Fruit fly (Drosophila melanogaster) whole organism, embryonic: Measurements from ENCODE around the gene Takl1.

Experiments used
- Ada2b ChIP-seq: fragments of 200-800 bp; sonication (Bioruptor generic); IDR thresholded peaks from 2 replicates; pipeline ENCODE4 v1.3.6; 2022; ENCODE audit warnings: missing biosample characterization, missing genetic modification characterization
- BtbVII ChIP-seq: fragments of 200-800 bp; sonication (Bioruptor generic); optimal IDR thresholded peaks from 3 replicates; lab custom pipeline; 2017; ENCODE audit warnings: missing biosample characterization, mild to moderate bottlenecking, missing genetic modification characterization
- CG10147 ChIP-seq: fragments of 200-800 bp; sonication (Bioruptor generic); optimal IDR thresholded peaks from 2 replicates; lab custom pipeline; 2019; ENCODE audit warnings: missing biosample characterization, mild to moderate bottlenecking, missing genetic modification characterization, moderate library complexity
- CG1024 ChIP-seq: fragments of 200-800 bp; sonication (Bioruptor generic); IDR thresholded peaks from 2 replicates; pipeline ENCODE4 v1.3.6; 2022; ENCODE audit warnings: missing biosample characterization, missing genetic modification characterization
- CG11560 ChIP-seq: fragments of 200-800 bp; sonication (Bioruptor generic); IDR thresholded peaks from 3 replicates; pipeline ENCODE4 v1.3.6; 2022; ENCODE audit warnings: missing biosample characterization, missing genetic modification characterization
- CG1233 ChIP-seq: fragments of 200-800 bp; sonication (Bioruptor generic); optimal IDR thresholded peaks from 4 replicates; lab custom pipeline; 2018; ENCODE audit warnings: missing biosample characterization, mild to moderate bottlenecking, missing genetic modification characterization
- CG12942 ChIP-seq: fragments of 200-800 bp; sonication (Bioruptor generic); optimal IDR thresholded peaks from 3 replicates; lab custom pipeline; 2016; ENCODE audit warnings: missing biosample characterization, missing genetic modification characterization
- CG14441 ChIP-seq: fragments of 200-800 bp; sonication (Bioruptor generic); IDR thresholded peaks from 2 replicates; pipeline ENCODE4 v1.3.6; 2022; ENCODE audit warnings: missing biosample characterization, missing genetic modification characterization
- CG15514 ChIP-seq: fragments of 200-800 bp; sonication (Bioruptor generic); optimal IDR thresholded peaks from 3 replicates; lab custom pipeline; 2017; ENCODE audit warnings: missing biosample characterization, missing genetic modification characterization, mild to moderate bottlenecking, moderate library complexity, missing genetic modification reagents
- CG17912 ChIP-seq: fragments of 200-800 bp; sonication (Bioruptor generic); optimal IDR thresholded peaks from 2 replicates; lab custom pipeline; 2018; ENCODE audit warnings: missing biosample characterization, mild to moderate bottlenecking, missing genetic modification characterization
- CG2116 ChIP-seq: fragments of 200-800 bp; sonication (Bioruptor generic); optimal IDR thresholded peaks from 3 replicates; lab custom pipeline; 2018; ENCODE audit warnings: missing biosample characterization, mild to moderate bottlenecking, missing genetic modification characterization
- CG30403 ChIP-seq: fragments of 200-800 bp; sonication (Bioruptor generic); optimal IDR thresholded peaks from 3 replicates; lab custom pipeline; 2016; ENCODE audit warnings: missing biosample characterization, missing genetic modification characterization
- CG31365 ChIP-seq: fragments of 200-800 bp; sonication (Bioruptor generic); optimal IDR thresholded peaks from 2 replicates; lab custom pipeline; 2018; ENCODE audit warnings: missing biosample characterization, mild to moderate bottlenecking, missing genetic modification characterization
- CG42726 ChIP-seq: fragments of 200-800 bp; sonication (Bioruptor generic); IDR thresholded peaks from 2 replicates; pipeline ENCODE4 v1.3.6; 2022; ENCODE audit warnings: missing biosample characterization, missing genetic modification characterization; ENCODE audit not compliant: partially characterized antibody
- CG4282 ChIP-seq: fragments of 200-800 bp; sonication (Bioruptor generic); optimal IDR thresholded peaks from 2 replicates; lab custom pipeline; 2016; ENCODE audit warnings: missing biosample characterization, missing genetic modification characterization
- CG5953 ChIP-seq: fragments of 200-800 bp; sonication (Bioruptor generic); IDR thresholded peaks from 2 replicates; pipeline ENCODE4 v1.3.6; 2022; ENCODE audit warnings: missing biosample characterization, missing genetic modification characterization
- CG6254 ChIP-seq: fragments of 200-800 bp; sonication (Bioruptor generic); optimal IDR thresholded peaks from 3 replicates; lab custom pipeline; 2017; ENCODE audit warnings: mild to moderate bottlenecking, missing biosample characterization, missing genetic modification reagents, missing genetic modification characterization
- CG7372 ChIP-seq: fragments of 200-800 bp; sonication (Bioruptor generic); IDR thresholded peaks from 2 replicates; pipeline ENCODE4 v1.3.6; 2022; ENCODE audit warnings: missing biosample characterization, missing genetic modification characterization
- CG7786 ChIP-seq: fragments of 200-800 bp; sonication (Bioruptor generic); optimal IDR thresholded peaks from 2 replicates; lab custom pipeline; 2016; ENCODE audit warnings: missing biosample characterization, missing genetic modification characterization
- CG7839 ChIP-seq: fragments of 200-800 bp; sonication (Bioruptor generic); optimal IDR thresholded peaks from 3 replicates; lab custom pipeline; 2018; ENCODE audit warnings: missing biosample characterization, mild to moderate bottlenecking, missing genetic modification characterization, moderate library complexity
- CG7928 ChIP-seq: fragments of 200-800 bp; sonication (Bioruptor generic); optimal IDR thresholded peaks from 2 replicates; lab custom pipeline; 2017; ENCODE audit warnings: missing biosample characterization, mild to moderate bottlenecking, missing genetic modification characterization
- D19B ChIP-seq: fragments of 200-800 bp; sonication (Bioruptor generic); optimal IDR thresholded peaks from 2 replicates; lab custom pipeline; 2017; ENCODE audit warnings: missing biosample characterization, mild to moderate bottlenecking, missing genetic modification characterization
- Dfd ChIP-seq, 2 experiments: fragments of >200 bp; optimal IDR thresholded peaks; 2 replicates each; lab custom pipeline; 2017; ENCODE audit warnings: missing biosample characterization in 2 of 2, missing genetic modification characterization in 2 of 2
- Hand ChIP-seq: fragments of 200-800 bp; sonication (Bioruptor generic); optimal IDR thresholded peaks from 2 replicates; lab custom pipeline; 2017; ENCODE audit warnings: mild to moderate bottlenecking, missing biosample characterization, missing genetic modification reagents, missing genetic modification characterization
- Hr3 ChIP-seq: fragments of 200-800 bp; sonication (Bioruptor generic); optimal IDR thresholded peaks from 3 replicates; lab custom pipeline; 2016; ENCODE audit warnings: missing biosample characterization, missing genetic modification characterization
- Hr51 ChIP-seq, 2 experiments: fragments of 200-800 bp; sonication (Bioruptor generic); optimal IDR thresholded peaks; 2 replicates in 1 of 2; 3 replicates in 1 of 2; lab custom pipeline; 2016 to 2018; ENCODE audit warnings: missing biosample characterization in 2 of 2, missing genetic modification characterization in 2 of 2, mild to moderate bottlenecking in 1 of 2, moderate library complexity in 1 of 2
- Lpt ChIP-seq: fragments of >200 bp; optimal IDR thresholded peaks from 2 replicates; lab custom pipeline; 2018; ENCODE audit warnings: missing biosample characterization, missing genetic modification characterization
- MBD-R2 ChIP-seq: fragments of 200-800 bp; sonication (Bioruptor generic); IDR thresholded peaks from 2 replicates; pipeline ENCODE4 v1.3.6; 2022; ENCODE audit warnings: missing biosample characterization, missing genetic modification characterization
- MTF-1 ChIP-seq: fragments of 200-800 bp; sonication (Bioruptor generic); optimal IDR thresholded peaks from 2 replicates; lab custom pipeline; 2018; ENCODE audit warnings: missing biosample characterization, mild to moderate bottlenecking, missing genetic modification characterization, borderline replicate concordance
- Side ChIP-seq: fragments of 200-800 bp; sonication (Bioruptor generic); optimal IDR thresholded peaks from 2 replicates; lab custom pipeline; 2016; ENCODE audit warnings: missing biosample characterization, missing genetic modification characterization
- Six4 ChIP-seq: fragments of 200-800 bp; sonication (Bioruptor generic); optimal IDR thresholded peaks from 2 replicates; lab custom pipeline; 2016; ENCODE audit warnings: missing biosample characterization, missing genetic modification characterization
- TFAM ChIP-seq: fragments of 200-800 bp; sonication (Bioruptor generic); optimal IDR thresholded peaks from 2 replicates; lab custom pipeline; 2017; ENCODE audit warnings: missing biosample characterization, missing genetic modification characterization, inconsistent platforms
- Xrp1 ChIP-seq: fragments of 200-800 bp; sonication (Bioruptor generic); IDR thresholded peaks from 2 replicates; pipeline ENCODE4 v1.3.6; 2022; ENCODE audit warnings: missing biosample characterization, missing genetic modification characterization
- chinmo ChIP-seq: fragments of 200-800 bp; sonication (Bioruptor generic); IDR thresholded peaks from 4 replicates; pipeline ENCODE4 v1.3.6; 2022; ENCODE audit warnings: missing biosample characterization, missing genetic modification characterization; ENCODE audit not compliant: partially characterized antibody
- crp ChIP-seq, 2 experiments: fragments of 200-800 bp; sonication (Bioruptor generic); optimal IDR thresholded peaks; 2 replicates in 1 of 2; 3 replicates in 1 of 2; lab custom pipeline; 2017; ENCODE audit warnings: missing biosample characterization in 2 of 2, missing genetic modification characterization in 2 of 2, mild to moderate bottlenecking in 1 of 2, moderate library complexity in 1 of 2
- fd3F ChIP-seq: fragments of 200-800 bp; sonication (Bioruptor generic); optimal IDR thresholded peaks from 2 replicates; lab custom pipeline; 2018; ENCODE audit warnings: missing biosample characterization, mild to moderate bottlenecking, missing genetic modification characterization, moderate library complexity
- grn ChIP-seq: fragments of 200-800 bp; sonication (Bioruptor generic); optimal IDR thresholded peaks from 3 replicates; lab custom pipeline; 2017; ENCODE audit warnings: missing biosample characterization, missing genetic modification characterization
- h ChIP-seq: fragments of >200 bp; optimal IDR thresholded peaks from 2 replicates; lab custom pipeline; 2017
- hbn ChIP-seq: fragments of 200-800 bp; sonication (Bioruptor generic); IDR thresholded peaks from 2 replicates; pipeline ENCODE4 v1.3.6; 2022; ENCODE audit warnings: missing biosample characterization, missing genetic modification characterization; ENCODE audit not compliant: partially characterized antibody
- jumu ChIP-seq: fragments of 200-800 bp; sonication (Bioruptor generic); optimal IDR thresholded peaks from 3 replicates; lab custom pipeline; 2016; ENCODE audit warnings: missing biosample characterization, missing genetic modification characterization
- lbe ChIP-seq: fragments of 200-800 bp; sonication (Bioruptor generic); optimal IDR thresholded peaks from 2 replicates; lab custom pipeline; 2016; ENCODE audit warnings: missing biosample characterization, mild to moderate bottlenecking, missing genetic modification characterization
- oc ChIP-seq: fragments of 200-800 bp; sonication (Bioruptor generic); optimal IDR thresholded peaks from 2 replicates; lab custom pipeline; 2018; ENCODE audit warnings: missing biosample characterization, mild to moderate bottlenecking, missing genetic modification characterization, moderate library complexity
- pros ChIP-seq: fragments of 200-800 bp; sonication (Bioruptor generic); optimal IDR thresholded peaks from 3 replicates; lab custom pipeline; 2019; ENCODE audit warnings: missing biosample characterization, mild to moderate bottlenecking, missing genetic modification characterization, moderate library complexity
- pum ChIP-seq: fragments of 200-800 bp; sonication (Bioruptor generic); optimal IDR thresholded peaks from 2 replicates; lab custom pipeline; 2016; ENCODE audit warnings: missing biosample characterization, missing genetic modification characterization
- schlank ChIP-seq: fragments of 200-800 bp; sonication (Bioruptor generic); optimal IDR thresholded peaks from 2 replicates; lab custom pipeline; 2018; ENCODE audit warnings: missing biosample characterization, mild to moderate bottlenecking, missing genetic modification characterization
- slou ChIP-seq: fragments of 200-800 bp; sonication (Bioruptor generic); optimal IDR thresholded peaks from 3 replicates; lab custom pipeline; 2016; ENCODE audit warnings: missing biosample characterization, missing genetic modification characterization
- ssp ChIP-seq: fragments of 200-800 bp; sonication (Bioruptor generic); IDR thresholded peaks from 2 replicates; pipeline ENCODE4 v1.3.6; 2022; ENCODE audit warnings: missing biosample characterization, missing genetic modification characterization
- twi ChIP-seq: fragments of 200-800 bp; optimal IDR thresholded peaks from 2 replicates; lab custom pipeline; 2019; ENCODE audit warnings: missing biosample characterization, mild to moderate bottlenecking, missing genetic modification characterization, moderate library complexity
- unc-4 ChIP-seq: fragments of 200-800 bp; sonication (Bioruptor generic); IDR thresholded peaks from 2 replicates; pipeline ENCODE4 v1.3.6; 2022; ENCODE audit warnings: missing biosample characterization, missing genetic modification characterization; ENCODE audit not compliant: partially characterized antibody
- zen2 ChIP-seq: fragments of 200-800 bp; sonication (Bioruptor generic); IDR thresholded peaks from 3 replicates; pipeline ENCODE4 v1.3.6; 2022; ENCODE audit warnings: missing biosample characterization, missing genetic modification characterization; ENCODE audit not compliant: partially characterized antibody

Takl1 gene

DNA sequence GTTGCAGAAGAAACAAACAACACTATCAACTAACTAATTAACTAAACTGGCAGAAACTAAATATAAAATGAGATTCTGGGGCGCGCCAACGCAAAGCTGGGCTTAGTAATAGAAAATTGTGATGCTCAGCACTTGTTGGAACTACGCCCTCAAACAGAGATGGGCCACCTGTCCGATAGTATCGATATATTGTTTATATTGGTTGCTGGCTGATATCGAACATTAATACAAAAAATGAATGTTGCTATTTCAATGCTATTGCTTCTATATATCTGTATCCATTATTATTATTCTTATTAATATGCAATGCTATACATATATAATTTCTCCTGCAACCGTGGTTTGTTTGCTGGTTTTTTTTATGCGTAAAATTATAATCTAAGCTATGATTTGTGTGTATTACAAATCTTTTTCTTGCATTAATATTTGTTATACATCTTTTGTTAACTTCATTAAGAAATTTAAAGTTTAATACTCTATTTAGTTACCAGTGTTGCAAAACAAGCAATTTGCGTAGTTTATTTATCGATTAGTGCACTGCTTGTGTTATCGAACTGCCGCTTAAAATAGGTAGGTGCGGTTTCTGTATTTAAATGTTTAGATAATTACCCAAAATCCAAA lies 10.1 kb downstream of the Takl1 start, which contains the start of gene CG31195 (continued):
- TF ChIP-seq CG7786 (GFP tag; lab: Kevin White, UChicago) (no peak), CG7839 (no peak), Ada2b (no peak), D19B (GFP tag; lab: Kevin White, UChicago) (no peak), CG42726 (GFP tag; lab: Robert Waterston, UW) (no peak), CG14441 (no peak), Hand (no peak), BtbVII (GFP tag; lab: Kevin White, UChicago) (no peak), schlank (no peak), slou (no peak), TFAM (no peak), jumu (GFP tag; lab: Kevin White, UChicago) (no peak), MBD-R2 (GFP tag; lab: Robert Waterston, UW) (peak; percentile 49), Hr3 (GFP tag; lab: Kevin White, UChicago) (no peak), Six4 (no peak), twi (tag; lab: Kevin White, UChicago) (no peak), Side (GFP tag; lab: Kevin White, UChicago) (no peak), Dfd (GFP tag; optimal IDR thresholded peaks at IDR 0.05; lab: Kevin White, UChicago) (no peak), chinmo (GFP tag; lab: Robert Waterston, UW) (peak; percentile 63; the same call in 1 of the 4 replicates), fd3F (GFP tag; lab: Kevin White, UChicago) (no peak), CG4282 (GFP tag; lab: Kevin White, UChicago) (no peak), CG11560 (tag; lab: Robert Waterston, UW) (no peak), grn (no peak), CG7372 (GFP tag; lab: Robert Waterston, UW) (no peak), unc-4 (GFP tag; lab: Robert Waterston, UW) (peak; percentile 82), h (lab: Kevin White, UChicago) (no peak), zen2 (GFP tag; lab: Robert Waterston, UW) (peak; percentile 76), pros (GFP tag; lab: Kevin White, UChicago) (no peak), Hr51 (GFP tag; optimal IDR thresholded peaks at IDR 0.05; lab: Kevin White, UChicago) (no peak), CG17912 (GFP tag; lab: Kevin White, UChicago) (no peak), CG12942 (GFP tag; lab: Kevin White, UChicago) (no peak), lbe (GFP tag; lab: Kevin White, UChicago) (no peak), CG5953 (GFP tag; lab: Robert Waterston, UW) (no peak), CG15514 (GFP tag; lab: Kevin White, UChicago) (peak; percentile 57), Lpt (no peak), Xrp1 (no peak), hbn (peak; percentile 78), CG1024 (GFP tag; lab: Robert Waterston, UW) (no peak), CG1233 (no peak), ssp (no peak), CG10147 (GFP tag; lab: Kevin White, UChicago) (no peak), pum (GFP tag; lab: Kevin White, UChicago) (no peak), CG7928 (GFP tag; lab: Kevin White, UChicago) (no peak), CG30403 (GFP tag; lab: Kevin White, UChicago) (peak; percentile 44), CG2116 (GFP tag; lab: Kevin White, UChicago) (peak; percentile 83), CG31365 (tag; lab: Kevin White, UChicago) (peak; percentile 64), CG6254 (GFP tag; lab: Kevin White, UChicago) (peak; percentile 39), oc (tag; lab: Kevin White, UChicago) (no peak), MTF-1 (no peak), crp (GFP tag; optimal IDR thresholded peaks at IDR 0.05; lab: Kevin White, UChicago) (no peak)
